Worm (Caenorhabditis elegans) whole organism, late embryonic: ENCODE results near the gene odc-1.

ENCODE experiments used
- C08G9.2 ChIP-seq: sonication (generic microtip); optimal IDR thresholded peaks from 2 replicates; lab custom pipeline; 2016; ENCODE audit warnings: mild to moderate bottlenecking, missing genetic modification characterization, moderate library complexity, missing compliant biosample characterization
- K02D7.2 ChIP-seq: sonication (generic microtip); optimal IDR thresholded peaks from 2 replicates; lab custom pipeline; 2017; ENCODE audit warnings: mild to moderate bottlenecking, missing genetic modification characterization, missing compliant biosample characterization
- T23F11.4 ChIP-seq: fragments of 200-800 bp; sonication (Bioruptor generic); optimal IDR thresholded peaks from 2 replicates; lab custom pipeline; 2018; ENCODE audit warnings: mild to moderate bottlenecking, missing genetic modification characterization, missing compliant biosample characterization
- ama-1 ChIP-seq: fragments of 150-350 bp; optimal IDR thresholded peaks from 2 replicates; lab custom pipeline; 2014
- ceh-18 ChIP-seq: sonication (generic microtip); optimal IDR thresholded peaks from 2 replicates; lab custom pipeline; 2016; ENCODE audit warnings: missing genetic modification characterization, missing compliant biosample characterization
- ceh-19 ChIP-seq: fragments of 200-800 bp; sonication (Bioruptor generic); optimal IDR thresholded peaks from 2 replicates; lab custom pipeline; 2018; ENCODE audit warnings: mild to moderate bottlenecking, missing genetic modification characterization, missing compliant biosample characterization
- ceh-2 ChIP-seq: sonication (generic microtip); optimal IDR thresholded peaks from 2 replicates; lab custom pipeline; 2016; ENCODE audit warnings: missing genotype, missing genetic modification characterization, missing compliant biosample characterization
- ceh-48 ChIP-seq: sonication (generic microtip); optimal IDR thresholded peaks from 2 replicates; lab custom pipeline; 2016; ENCODE audit warnings: missing genetic modification characterization, inconsistent platforms, missing compliant biosample characterization
- ceh-6 ChIP-seq: fragments of 200-800 bp; sonication (Bioruptor generic); optimal IDR thresholded peaks from 2 replicates; lab custom pipeline; 2018; ENCODE audit warnings: mild to moderate bottlenecking, missing genetic modification characterization, missing compliant biosample characterization
- dmd-4 ChIP-seq: sonication (generic microtip); optimal IDR thresholded peaks from 2 replicates; lab custom pipeline; 2016; ENCODE audit warnings: borderline replicate concordance, missing genetic modification characterization, missing compliant biosample characterization
- dve-1 ChIP-seq: sonication (generic microtip); optimal IDR thresholded peaks from 2 replicates; lab custom pipeline; 2017; ENCODE audit warnings: antibody characterized with exemption, mild to moderate bottlenecking, missing genetic modification characterization, missing compliant biosample characterization
- eyg-1 ChIP-seq: sonication (generic microtip); optimal IDR thresholded peaks from 2 replicates; lab custom pipeline; 2016; ENCODE audit warnings: missing genotype, missing genetic modification characterization, missing compliant biosample characterization
- fkh-10 ChIP-seq: fragments of 150-350 bp; optimal IDR thresholded peaks from 2 replicates; lab custom pipeline; 2014; ENCODE audit warnings: missing biosample characterization, missing genetic modification reagents, missing genetic modification characterization
- hlh-15 ChIP-seq: sonication (generic microtip); optimal IDR thresholded peaks from 2 replicates; lab custom pipeline; 2016; ENCODE audit warnings: missing genetic modification characterization, missing compliant biosample characterization
- hlh-8 ChIP-seq: sonication (generic microtip); optimal IDR thresholded peaks from 2 replicates; lab custom pipeline; 2016; ENCODE audit warnings: missing genotype, missing genetic modification characterization, missing compliant biosample characterization
- lim-6 ChIP-seq: sonication (generic microtip); optimal IDR thresholded peaks from 2 replicates; lab custom pipeline; 2016; ENCODE audit warnings: missing genetic modification characterization, missing compliant biosample characterization
- lin-11 ChIP-seq: fragments of 200-800 bp; sonication (Bioruptor generic); optimal IDR thresholded peaks from 2 replicates; lab custom pipeline; 2018; ENCODE audit warnings: mild to moderate bottlenecking, missing genetic modification characterization, missing compliant biosample characterization
- madf-2 ChIP-seq: sonication (generic microtip); optimal IDR thresholded peaks from 2 replicates; lab custom pipeline; 2017; ENCODE audit warnings: missing genetic modification characterization, missing compliant biosample characterization
- mec-3 ChIP-seq: sonication (generic microtip); optimal IDR thresholded peaks from 2 replicates; lab custom pipeline; 2016; ENCODE audit warnings: borderline replicate concordance, missing genetic modification characterization, missing compliant biosample characterization
- nfya-1 ChIP-seq: sonication (generic microtip); optimal IDR thresholded peaks from 2 replicates; lab custom pipeline; 2017; ENCODE audit warnings: missing genetic modification characterization, mild to moderate bottlenecking, missing compliant biosample characterization, antibody characterized with exemption, moderate library complexity
- nhr-232 ChIP-seq: sonication (generic microtip); optimal IDR thresholded peaks from 2 replicates; lab custom pipeline; 2016; ENCODE audit warnings: missing genetic modification characterization, missing compliant biosample characterization
- npax-4 ChIP-seq: sonication (generic microtip); optimal IDR thresholded peaks from 2 replicates; lab custom pipeline; 2016; ENCODE audit warnings: missing genetic modification characterization, missing compliant biosample characterization
- odd-2 ChIP-seq: sonication (generic microtip); optimal IDR thresholded peaks from 2 replicates; lab custom pipeline; 2017; ENCODE audit warnings: antibody characterized with exemption, mild to moderate bottlenecking, missing genetic modification characterization, missing compliant biosample characterization
- pag-3 ChIP-seq: sonication (generic microtip); optimal IDR thresholded peaks from 2 replicates; lab custom pipeline; 2016; ENCODE audit warnings: missing compliant biosample characterization, missing genetic modification characterization, borderline replicate concordance
- pat-9 ChIP-seq: fragments of 200-800 bp; sonication (Bioruptor generic); optimal IDR thresholded peaks from 2 replicates; lab custom pipeline; 2018; ENCODE audit warnings: mild to moderate bottlenecking, missing genetic modification characterization, moderate library complexity, missing compliant biosample characterization
- pax-1 ChIP-seq: fragments of 150-350 bp; optimal IDR thresholded peaks from 2 replicates; lab custom pipeline; 2014; ENCODE audit warnings: missing biosample characterization, missing genetic modification characterization
- pha-2 ChIP-seq: sonication (generic microtip); optimal IDR thresholded peaks from 2 replicates; lab custom pipeline; 2017; ENCODE audit warnings: mild to moderate bottlenecking, missing genetic modification characterization, missing compliant biosample characterization
- pha-4 ChIP-seq: fragments of 150-350 bp; optimal IDR thresholded peaks from 2 replicates; lab custom pipeline; 2018; ENCODE audit warnings: missing biosample characterization, missing genetic modification reagents, missing genetic modification characterization
- pqm-1 ChIP-seq: sonication (generic microtip); optimal IDR thresholded peaks from 2 replicates; lab custom pipeline; 2016; ENCODE audit warnings: missing genetic modification characterization, missing compliant biosample characterization
- pros-1 ChIP-seq: fragments of 150-350 bp; optimal IDR thresholded peaks from 2 replicates; lab custom pipeline; 2014; ENCODE audit warnings: missing biosample characterization, missing genetic modification reagents, missing genetic modification characterization
- ref-2 ChIP-seq: sonication (generic microtip); optimal IDR thresholded peaks from 2 replicates; lab custom pipeline; 2016; ENCODE audit warnings: missing genetic modification characterization, missing compliant biosample characterization
- rnt-1 ChIP-seq: sonication (generic microtip); optimal IDR thresholded peaks from 2 replicates; lab custom pipeline; 2016; ENCODE audit warnings: missing genetic modification characterization, missing compliant biosample characterization
- sox-4 ChIP-seq: sonication (generic microtip); optimal IDR thresholded peaks from 2 replicates; lab custom pipeline; 2017; ENCODE audit warnings: mild to moderate bottlenecking, missing genetic modification characterization, inconsistent platforms, missing compliant biosample characterization
- syd-9 ChIP-seq: sonication (generic microtip); optimal IDR thresholded peaks from 2 replicates; lab custom pipeline; 2016; ENCODE audit warnings: mild to moderate bottlenecking, missing genetic modification characterization, moderate library complexity, missing compliant biosample characterization
- tbx-7 ChIP-seq: sonication (generic microtip); optimal IDR thresholded peaks from 2 replicates; lab custom pipeline; 2016; ENCODE audit warnings: missing genotype, missing genetic modification characterization, missing compliant biosample characterization
- unc-42 ChIP-seq: sonication (generic microtip); optimal IDR thresholded peaks from 2 replicates; lab custom pipeline; 2016; ENCODE audit warnings: missing genotype, missing genetic modification characterization, missing compliant biosample characterization
- ztf-16 ChIP-seq: sonication (generic microtip); optimal IDR thresholded peaks from 2 replicates; lab custom pipeline; 2017; ENCODE audit warnings: missing genetic modification characterization, missing compliant biosample characterization

odc-1 gene

ce11 chrV:6879490-6879889 lies 20.5 kb downstream of the odc-1 start (continued):
- TF ChIP-seq ztf-16 (tag; lab: Kevin White, UChicago) (peak; percentile 31), pha-4 (tag; lab: Kevin White, UChicago) (no peak), pax-1 (peak; percentile 35), ceh-2 (tag; lab: Kevin White, UChicago) (peak; percentile 64), syd-9 (tag; lab: Kevin White, UChicago) (peak; percentile 89), hlh-8 (tag; lab: Kevin White, UChicago) (peak; percentile 59), T23F11.4 (GFP tag; lab: Kevin White, UChicago) (no peak), lim-6 (tag; lab: Kevin White, UChicago) (peak; percentile 59), madf-2 (tag; lab: Kevin White, UChicago) (peak; percentile 59), dve-1 (tag; lab: Kevin White, UChicago) (peak; percentile 26), ama-1 (no peak), ceh-6 (peak; percentile 26), sox-4 (tag; lab: Kevin White, UChicago) (peak; percentile 8), nhr-232 (tag; lab: Kevin White, UChicago) (no peak), C08G9.2 (tag; lab: Kevin White, UChicago) (peak; percentile 54), pat-9 (tag; lab: Kevin White, UChicago) (peak; percentile 19), rnt-1 (tag; lab: Kevin White, UChicago) (peak; percentile 89), dmd-4 (tag; lab: Kevin White, UChicago) (peak; percentile 60), hlh-15 (tag; lab: Kevin White, UChicago) (no peak), K02D7.2 (no peak), unc-42 (tag; lab: Kevin White, UChicago) (peak; percentile 86), odd-2 (tag; lab: Kevin White, UChicago) (no peak), pha-2 (tag; lab: Kevin White, UChicago) (no peak), ceh-18 (peak; percentile 89), ceh-48 (peak; percentile 87), fkh-10 (GFP tag; lab: Kevin White, UChicago) (no peak), ref-2 (tag; lab: Kevin White, UChicago) (peak; percentile 85), pqm-1 (tag; lab: Kevin White, UChicago) (peak; percentile 20), pag-3 (tag; lab: Kevin White, UChicago) (no peak)

DNA sequence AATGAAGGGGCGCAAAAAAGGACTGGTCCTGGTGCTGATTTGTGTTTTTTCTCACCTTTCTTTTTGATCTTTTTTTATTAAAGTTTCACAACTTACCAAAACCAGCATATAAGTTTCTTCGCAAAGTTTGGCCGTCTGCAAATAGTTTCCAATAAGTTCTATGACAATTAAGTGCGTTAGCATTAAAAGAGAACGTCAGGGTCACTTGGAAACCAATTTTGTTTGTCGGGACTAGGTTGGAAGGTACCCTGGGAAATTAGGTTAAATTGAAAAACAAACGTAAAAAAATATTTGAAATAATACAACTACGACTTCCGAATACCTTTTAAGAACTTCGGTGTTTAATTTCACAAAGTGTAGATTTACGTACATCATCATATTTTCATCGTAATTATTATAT lies 21.5 kb downstream of the odc-1 start:
- TF ChIP-seq rnt-1 (tag; lab: Kevin White, UChicago) (no peak), mec-3 (tag; lab: Kevin White, UChicago) (no peak), K02D7.2 (no peak), syd-9 (tag; lab: Kevin White, UChicago) (no peak), pat-9 (tag; lab: Kevin White, UChicago) (no peak), pros-1 (no peak), ceh-19 (GFP tag; lab: Kevin White, UChicago) (no peak), lin-11 (tag; lab: Kevin White, UChicago) (no peak), pax-1 (no peak), pha-4 (tag; lab: Kevin White, UChicago) (no peak), npax-4 (tag; lab: Kevin White, UChicago) (no peak), T23F11.4 (GFP tag; lab: Kevin White, UChicago) (no peak), eyg-1 (tag; lab: Kevin White, UChicago) (no peak), tbx-7 (no peak), hlh-15 (tag; lab: Kevin White, UChicago) (no peak), ceh-48 (no peak), ztf-16 (tag; lab: Kevin White, UChicago) (no peak)

ce11 chrV:6876763-6877515 lies 23.1 kb downstream of the odc-1 start:
- no peak for TF ChIP-seq pros-1
- TF ChIP-seq K02D7.2, result no peak
- TF ChIP-seq nfya-1, result no peak
- no peak for TF ChIP-seq ceh-6
